Fruit fly (Drosophila melanogaster) whole organism, prepupa: Measurements from ENCODE around the gene CG43057.
A peak's percentile ranks its signal among the peaks of the same experiment; 100 is the strongest.

ENCODE experiments used
- fd59A ChIP-seq: fragments of 200-800 bp; sonication (Bioruptor generic); optimal IDR thresholded peaks from 2 replicates; lab custom pipeline; 2017; ENCODE audit warnings: missing biosample characterization, mild to moderate bottlenecking, missing genetic modification characterization, missing genetic modification reagents
- svp ChIP-seq: fragments of 200-800 bp; sonication (Bioruptor generic); peaks from one replicate; lab custom pipeline; 2016; ENCODE audit warnings: missing biosample characterization, missing genetic modification characterization

- TF ChIP-seq svp (GFP tag; lab: Kevin White, UChicago) (peak; percentile 66), fd59A (GFP tag; lab: Kevin White, UChicago) (no peak)
Measured at dm6 chr2L:8204366-8204765, 39.4 kb downstream of the CG43057 start.
